Fruit fly (Drosophila melanogaster) whole organism, pupa: ENCODE results near the gene gt.
A peak's percentile ranks its signal among the peaks of the same experiment; 100 is the strongest.

Source experiments
- CG10348 ChIP-seq: fragments of 200-800 bp; sonication (Bioruptor generic); IDR thresholded peaks from 2 replicates; pipeline ENCODE4 v1.3.6; 2022; ENCODE audit warnings: missing biosample characterization, missing genetic modification characterization
- CG12605 ChIP-seq: fragments of 200-800 bp; sonication (Bioruptor generic); IDR thresholded peaks from 2 replicates; pipeline ENCODE4 v1.3.6; 2022; ENCODE audit warnings: missing biosample characterization, missing genetic modification characterization
- CG17806 ChIP-seq: fragments of 200-800 bp; sonication (Bioruptor generic); optimal IDR thresholded peaks from 2 replicates; lab custom pipeline; 2018; ENCODE audit warnings: missing biosample characterization, mild to moderate bottlenecking, missing genetic modification characterization, moderate library complexity
- CG32121 ChIP-seq: fragments of 200-800 bp; sonication (Bioruptor generic); IDR thresholded peaks from 2 replicates; pipeline ENCODE4 v1.3.6; 2022; ENCODE audit warnings: missing biosample characterization, missing genetic modification characterization
- CG34367 ChIP-seq: fragments of 200-800 bp; sonication (Bioruptor generic); optimal IDR thresholded peaks from 2 replicates; lab custom pipeline; 2018; ENCODE audit warnings: missing biosample characterization, mild to moderate bottlenecking, missing genetic modification characterization
- CG4496 ChIP-seq: fragments of 200-800 bp; sonication (Bioruptor generic); IDR thresholded peaks from 3 replicates; pipeline ENCODE4 v1.3.6; 2022; ENCODE audit warnings: missing biosample characterization, missing genetic modification characterization
- CG9948 ChIP-seq: fragments of 200-800 bp; sonication (Bioruptor generic); optimal IDR thresholded peaks from 2 replicates; lab custom pipeline; 2018; ENCODE audit warnings: missing biosample characterization, mild to moderate bottlenecking, missing genetic modification characterization, moderate library complexity
- D1 ChIP-seq: fragments of 200-800 bp; sonication (Bioruptor generic); optimal IDR thresholded peaks from 2 replicates; lab custom pipeline; 2018; ENCODE audit warnings: missing biosample characterization, mild to moderate bottlenecking, missing genetic modification characterization, moderate library complexity
- EcR ChIP-seq: fragments of 200-800 bp; sonication (Bioruptor generic); optimal IDR thresholded peaks from 3 replicates; lab custom pipeline; 2019; ENCODE audit warnings: missing biosample characterization, missing genetic modification characterization, mild to moderate bottlenecking, moderate library complexity, missing genetic modification reagents
- Pif1A ChIP-seq: fragments of 200-800 bp; sonication (Bioruptor generic); optimal IDR thresholded peaks from 3 replicates; lab custom pipeline; 2016; ENCODE audit warnings: missing biosample characterization, missing genetic modification characterization
- Pif1B ChIP-seq: fragments of 200-800 bp; sonication (Bioruptor generic); optimal IDR thresholded peaks from 3 replicates; lab custom pipeline; 2016; ENCODE audit warnings: missing biosample characterization, missing genetic modification characterization
- Snoo ChIP-seq: fragments of 200-800 bp; sonication (Bioruptor generic); optimal IDR thresholded peaks from 3 replicates; lab custom pipeline; 2017; ENCODE audit warnings: missing biosample characterization, mild to moderate bottlenecking, missing genetic modification characterization, inconsistent platforms
- fd96Ca ChIP-seq: fragments of 200-800 bp; sonication (Bioruptor generic); IDR thresholded peaks from 3 replicates; pipeline ENCODE4 v1.3.6; 2022; ENCODE audit warnings: missing biosample characterization, missing genetic modification characterization
- gl ChIP-seq: fragments of 200-800 bp; sonication (Bioruptor generic); optimal IDR thresholded peaks from 2 replicates; lab custom pipeline; 2018; ENCODE audit warnings: missing biosample characterization, mild to moderate bottlenecking, missing genetic modification characterization

Gene gt

dm6 chrX:2383121-2383848 is 45.5 kb downstream of the gt start:
- TF ChIP-seq CG12605 (GFP tag; lab: Robert Waterston, UW) (peak; percentile 35; the same call in 1 of the 2 replicates), CG4496 (GFP tag; lab: Robert Waterston, UW) (peak; percentile 71; the same call in 1 of the 3 replicates), Snoo (tag; lab: Kevin White, UChicago) (no peak), EcR (GFP tag; lab: Kevin White, UChicago) (no peak), CG10348 (GFP tag; lab: Robert Waterston, UW) (no peak), Pif1B (no peak), CG17806 (no peak), fd96Ca (GFP tag; lab: Robert Waterston, UW) (0 out of 3 replicates have a peak, but pooled peaks have one; percentile 10), CG9948 (tag; lab: Kevin White, UChicago) (no peak), Pif1A (no peak), gl (peak; percentile 5), CG34367 (tag; lab: Kevin White, UChicago) (peak; percentile 42), D1 (no peak), CG32121 (GFP tag; lab: Robert Waterston, UW) (no peak)
